Worm (Caenorhabditis elegans): Measurements from ENCODE around the gene irld-29.
"Not testable (repeated sequence)": the region's sequence is repeated elsewhere in the genome, so short reads cannot be mapped to it uniquely, and the experiment has no call there.

irld-29 gene

DNA sequence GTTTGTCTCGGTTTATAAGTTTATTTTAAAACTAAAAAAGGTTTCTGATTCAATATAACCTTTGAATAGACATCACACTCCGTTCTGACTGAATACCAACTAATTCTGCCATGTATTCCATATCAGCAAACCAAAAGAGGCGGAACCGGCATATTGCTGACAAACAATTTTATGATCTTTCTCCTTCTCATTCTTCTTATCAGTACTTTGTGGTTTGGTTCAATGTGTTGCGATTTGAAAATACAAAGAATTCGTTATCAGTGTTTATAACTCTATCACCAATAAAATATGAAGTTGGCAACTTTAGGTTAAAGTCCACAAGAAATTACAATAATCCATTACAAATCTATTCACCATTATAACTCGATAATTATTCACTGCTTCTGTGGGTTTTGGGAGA, 14.2 kb downstream of the irld-29 start:
- TF ChIP-seq nhr-28 (tag; optimal IDR thresholded peaks at IDR 0.05) (peak; percentile 85), dmd-6 (GFP tag; IDR thresholded peaks at IDR 0.05) (peak; percentile 92), lin-1 (GFP tag; IDR thresholded peaks at IDR 0.05) (peak; percentile 69; the same call in 1 of the 2 replicates), snpc-1.2 (GFP tag; IDR thresholded peaks at IDR 0.05) (no peak), php-3 (GFP tag; IDR thresholded peaks at IDR 0.05) (peak; percentile 87), jun-1 (tag; optimal IDR thresholded peaks at IDR 0.05) (no peak), vab-7 (GFP tag; IDR thresholded peaks at IDR 0.05) (no peak), nhr-10 (tag; optimal IDR thresholded peaks at IDR 0.05) (peak; percentile 21), ctbp-1 (GFP tag; IDR thresholded peaks at IDR 0.05) (no peak), unc-62 (GFP tag; optimal IDR thresholded peaks at IDR 0.05 in 1 of 2) (peak in 1 of 2 experiments; percentile 84), unc-62 (tag; optimal IDR thresholded peaks at IDR 0.05) (no peak), aly-2 (tag; optimal IDR thresholded peaks at IDR 0.05) (no peak), F44E2.7 (GFP tag; IDR thresholded peaks at IDR 0.05) (no peak), nhr-102 (tag; optimal IDR thresholded peaks at IDR 0.05) (peak; percentile 57), dve-1 (tag; optimal IDR thresholded peaks at IDR 0.05; ENCODE audit: insufficient read depth) (peak; percentile 88), tra-1 (GFP tag; IDR thresholded peaks at IDR 0.05) (peak; percentile 38; the same call in 1 of the 2 replicates), lin-39 (tag; optimal IDR thresholded peaks at IDR 0.05) (no peak), hlh-11 (tag; optimal IDR thresholded peaks at IDR 0.05) (peak; percentile 74), nhr-77 (tag; optimal IDR thresholded peaks at IDR 0.05) (peak; percentile 91), zag-1 (tag; optimal IDR thresholded peaks at IDR 0.05) (no peak), pqm-1 (tag; optimal IDR thresholded peaks at IDR 0.05) (peak; percentile 90), ceh-32 (tag; optimal IDR thresholded peaks at IDR 0.05; ENCODE audit: poor library complexity) (no peak), sdz-12 (GFP tag; optimal IDR thresholded peaks at IDR 0.05) (no peak), daf-16 (GFP tag; optimal IDR thresholded peaks at IDR 0.05) (no peak), daf-16 (tag; optimal IDR thresholded peaks at IDR 0.05) (peak; percentile 93)

ce11 chrV:2322466-2322865, 16.0 kb downstream of the irld-29 start, which contains the start of gene pud-1.2:
TSS of gene pud-1.2 (minus strand) at chrV:2322566.
- TF ChIP-seq hlh-30 (tag; optimal IDR thresholded peaks at IDR 0.05; ENCODE audit: insufficient read depth); ama-1 (optimal IDR thresholded peaks at IDR 0.05); D1046.2 (GFP tag; IDR thresholded peaks at IDR 0.05): not testable (repeated sequence)

ce11 chrV:2321001-2321400, 17.4 kb downstream of the irld-29 start, which contains the start of gene Y19D10B.6:
TSS of gene Y19D10B.6 (minus strand) at chrV:2321101.
- TF ChIP-seq set-16 (GFP tag; IDR thresholded peaks at IDR 0.05); pqm-1 (tag; optimal IDR thresholded peaks at IDR 0.05); snpc-1.2 (GFP tag; IDR thresholded peaks at IDR 0.05): not testable (repeated sequence)

DNA sequence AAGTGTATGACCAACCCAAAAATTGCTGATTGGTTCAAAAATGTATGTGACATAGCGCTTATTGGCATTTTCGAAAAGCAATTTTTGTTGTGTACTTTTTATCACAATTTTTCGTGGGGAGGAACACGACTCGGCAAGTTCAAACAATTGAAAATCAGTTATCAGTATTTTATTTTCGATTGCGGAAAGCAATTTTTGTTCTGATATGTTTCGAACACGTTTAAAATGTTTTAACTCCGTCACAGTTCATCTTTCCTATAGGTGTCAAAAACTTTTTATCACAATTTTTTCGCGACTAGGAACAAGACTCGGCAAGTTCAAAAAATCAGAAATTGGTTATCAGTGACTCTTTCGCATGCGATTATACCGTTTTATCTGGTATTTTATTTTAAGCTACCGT, 30.2 kb downstream of the irld-29 start:
- TF ChIP-seq daf-19 (GFP tag; conservative IDR thresholded peaks at IDR 0.05) (no peak), mxl-3 (GFP tag; optimal IDR thresholded peaks at IDR 0.05) (peak; percentile 15), nhr-28 (tag; optimal IDR thresholded peaks at IDR 0.05) (peak; percentile 81), F49E8.2 (tag; optimal IDR thresholded peaks at IDR 0.05; ENCODE audit: borderline replicate concordance) (no peak), lin-1 (GFP tag; IDR thresholded peaks at IDR 0.05) (peak; percentile 73), ceh-20 (GFP tag; IDR thresholded peaks at IDR 0.05) (no peak), nhr-77 (tag; optimal IDR thresholded peaks at IDR 0.05) (peak; percentile 89), pqm-1 (tag; optimal IDR thresholded peaks at IDR 0.05) (peak; percentile 94), unc-62 (GFP tag; optimal IDR thresholded peaks at IDR 0.05 in 1 of 2) (peak in 1 of 2 experiments; percentile 22), unc-62 (tag; optimal IDR thresholded peaks at IDR 0.05) (no peak), R02D3.7 (tag; optimal IDR thresholded peaks at IDR 0.05) (no peak), tag-97 (GFP tag; IDR thresholded peaks at IDR 0.05) (no peak), daf-16 (GFP tag; optimal IDR thresholded peaks at IDR 0.05) (no peak), daf-16 (tag; optimal IDR thresholded peaks at IDR 0.05) (peak; percentile 84), madf-9 (GFP tag; conservative IDR thresholded peaks at IDR 0.05) (no peak), tra-1 (GFP tag; IDR thresholded peaks at IDR 0.05) (peak; percentile 87), lin-13 (GFP tag; optimal IDR thresholded peaks at IDR 0.05) (no peak), dmd-6 (GFP tag; IDR thresholded peaks at IDR 0.05) (peak; percentile 99), hlh-11 (tag; optimal IDR thresholded peaks at IDR 0.05) (peak; percentile 79), dve-1 (tag; optimal IDR thresholded peaks at IDR 0.05; ENCODE audit: insufficient read depth) (peak; percentile 86), php-3 (GFP tag; IDR thresholded peaks at IDR 0.05) (0 out of 2 replicates have a peak, but pooled peaks have one; percentile 20), ztf-11 (tag; optimal IDR thresholded peaks at IDR 0.05) (no peak), nhr-48 (tag; optimal IDR thresholded peaks at IDR 0.05) (peak; percentile 62), T26A8.4 (GFP tag; IDR thresholded peaks at IDR 0.05) (no peak)
